Fruit fly (Drosophila melanogaster): Measurements from ENCODE around the gene Rox8.

DNA sequence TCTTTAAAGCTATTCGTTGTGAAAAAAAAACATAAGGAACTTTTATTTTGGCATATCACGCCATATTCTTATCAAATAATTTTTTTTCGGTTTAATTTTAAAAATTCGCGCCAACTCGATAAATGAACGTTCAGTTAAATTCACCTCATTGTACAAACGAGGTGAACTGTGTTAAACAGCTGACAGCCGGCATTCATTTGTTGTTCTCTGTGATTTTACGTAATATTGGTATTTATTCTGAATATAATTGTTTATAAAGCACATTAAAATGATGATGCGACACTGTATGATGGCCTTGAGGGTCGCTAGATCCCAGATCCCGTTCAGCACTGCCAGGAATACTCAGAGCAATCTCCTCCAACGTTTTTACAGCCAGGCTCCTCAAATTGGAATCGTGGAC is 6.2 kb upstream of the Rox8 start, which contains the start of gene CG6000:
- no peak for TF ChIP-seq psq (optimal IDR thresholded peaks at IDR 0.05)
- no peak for TF ChIP-seq usp (GFP tag; optimal IDR thresholded peaks at IDR 0.05)
- TF ChIP-seq EcR (GFP tag; optimal IDR thresholded peaks at IDR 0.05), result no peak
- no peak for TF ChIP-seq pan (optimal IDR thresholded peaks at IDR 0.05)
